Worm (Caenorhabditis elegans) whole organism, late embryonic: ENCODE results near the gene fbxa-19.

Experiments used
- C08G9.2 ChIP-seq: sonication (generic microtip); optimal IDR thresholded peaks from 2 replicates; lab custom pipeline; 2016; ENCODE audit warnings: mild to moderate bottlenecking, missing genetic modification characterization, moderate library complexity, missing compliant biosample characterization

Gene fbxa-19

DNA sequence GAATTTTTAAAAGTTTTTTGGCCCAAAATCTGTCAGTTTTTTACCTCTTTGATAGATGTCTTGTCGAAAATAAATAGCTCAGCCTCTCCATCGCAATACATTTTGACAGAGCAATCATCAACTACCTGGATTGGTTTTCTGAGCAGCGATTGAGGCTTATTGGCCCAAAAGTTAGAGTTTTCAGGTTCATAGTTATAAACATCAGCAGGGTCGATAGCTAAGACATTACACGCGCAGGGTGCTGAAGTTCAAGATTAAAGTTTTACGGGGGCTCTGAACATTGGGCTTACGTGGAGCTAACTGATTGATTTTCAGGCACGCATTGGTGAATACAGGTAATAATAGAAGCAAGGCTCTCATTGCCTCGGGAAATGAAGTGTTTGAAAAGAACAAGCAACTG is 44.5 kb downstream of the fbxa-19 start, which contains the start of gene Y82E9BR.9:
Gene Y82E9BR.9 (minus strand): TSS at position 101 of the 400 bp plus-strand sequence.
- no peak for TF ChIP-seq C08G9.2
